Worm (Caenorhabditis elegans): Measurements from ENCODE around the gene nta-1.

DNA sequence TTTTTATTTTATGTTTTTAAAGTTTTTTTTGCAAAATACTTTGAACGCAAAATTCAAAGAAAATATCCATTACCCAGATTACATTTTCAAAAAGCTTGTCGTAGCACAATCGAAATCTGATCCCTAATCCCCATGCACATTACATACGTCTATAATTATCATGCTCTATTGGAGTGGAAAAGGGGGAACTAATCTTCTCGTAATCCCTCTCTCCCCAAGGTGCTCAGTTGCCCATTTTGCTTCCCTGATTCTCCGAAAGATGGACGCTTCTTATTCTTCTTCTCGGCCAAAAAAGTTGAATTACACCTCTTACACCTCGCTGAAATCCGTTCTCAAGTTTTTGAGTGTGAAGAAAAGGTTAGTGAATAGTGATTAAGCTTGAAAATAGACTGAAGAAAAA lies 32.6 kb downstream of the nta-1 start, which contains the start of gene fbxc-53:
- TF ChIP-seq ceh-28 (tag; optimal IDR thresholded peaks at IDR 0.05) (no peak), nhr-76 (tag; optimal IDR thresholded peaks at IDR 0.05) (no peak), nhr-67 (tag; optimal IDR thresholded peaks at IDR 0.05) (no peak), nhr-28 (tag; optimal IDR thresholded peaks at IDR 0.05) (no peak), nhr-23 (tag; optimal IDR thresholded peaks at IDR 0.05) (no peak), ztf-11 (tag; optimal IDR thresholded peaks at IDR 0.05) (no peak), hmg-11 (tag; optimal IDR thresholded peaks at IDR 0.05) (no peak), sea-2 (GFP tag; optimal IDR thresholded peaks at IDR 0.05) (no peak), unc-39 (tag; optimal IDR thresholded peaks at IDR 0.05) (no peak), skn-1 (tag; optimal IDR thresholded peaks at IDR 0.05) (no peak)

All from whole organism, L3 larva.